Worm (Caenorhabditis elegans): ENCODE measurements around the gene sra-13.

Gene sra-13

DNA sequence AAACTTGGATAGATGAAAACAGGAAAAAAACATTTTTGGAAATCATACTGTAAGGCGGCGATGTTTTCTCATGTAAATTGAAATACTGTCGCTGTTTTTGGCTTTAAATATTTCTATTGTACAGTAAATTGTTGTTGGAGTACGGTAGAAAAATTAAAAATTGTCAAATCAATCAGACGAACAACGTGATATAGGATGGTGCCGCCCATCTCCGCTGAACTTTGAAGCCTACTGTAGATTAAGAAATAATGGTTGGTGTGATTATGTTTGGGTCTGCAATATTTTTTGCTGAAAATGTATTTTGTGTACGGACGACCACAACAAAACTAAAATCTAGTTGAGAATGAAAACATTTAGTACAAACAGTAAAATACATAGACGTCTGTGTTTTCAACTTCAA lies 21.9 kb upstream of the sra-13 start:
- TF ChIP-seq fkh-4 (tag; optimal IDR thresholded peaks at IDR 0.05; ENCODE audit: borderline replicate concordance) (no peak), mab-9 (GFP tag; IDR thresholded peaks at IDR 0.05) (no peak), lsy-2 (tag; optimal IDR thresholded peaks at IDR 0.05) (peak in 1 of 2 experiments; percentile 23), efl-3 (GFP tag; optimal IDR thresholded peaks at IDR 0.05) (no peak), nhr-20 (tag; optimal IDR thresholded peaks at IDR 0.05) (no peak), alr-1 (tag; optimal IDR thresholded peaks at IDR 0.05; ENCODE audit: borderline replicate concordance) (no peak), ceh-8 (GFP tag; optimal IDR thresholded peaks at IDR 0.05) (no peak), lir-3 (tag; optimal IDR thresholded peaks at IDR 0.05; ENCODE audit: poor library complexity) (no peak), elt-2 (tag; optimal IDR thresholded peaks at IDR 0.05) (peak; percentile 17), C16A3.4 (tag; optimal IDR thresholded peaks at IDR 0.05) (no peak), snu-23 (GFP tag; optimal IDR thresholded peaks at IDR 0.05) (no peak)

ce11 chrII:8386897-8387296 lies 20.6 kb upstream of the sra-13 start:
- TF ChIP-seq nhr-19 (GFP tag; conservative IDR thresholded peaks at IDR 0.05) (no peak), pqm-1 (tag; optimal IDR thresholded peaks at IDR 0.05) (peak; percentile 13), nhr-20 (tag; optimal IDR thresholded peaks at IDR 0.05) (peak; percentile 0), ztf-4 (tag; optimal IDR thresholded peaks at IDR 0.05) (no peak), dsc-1 (tag; optimal IDR thresholded peaks at IDR 0.05) (no peak), elt-2 (tag; optimal IDR thresholded peaks at IDR 0.05) (peak; percentile 64)

DNA sequence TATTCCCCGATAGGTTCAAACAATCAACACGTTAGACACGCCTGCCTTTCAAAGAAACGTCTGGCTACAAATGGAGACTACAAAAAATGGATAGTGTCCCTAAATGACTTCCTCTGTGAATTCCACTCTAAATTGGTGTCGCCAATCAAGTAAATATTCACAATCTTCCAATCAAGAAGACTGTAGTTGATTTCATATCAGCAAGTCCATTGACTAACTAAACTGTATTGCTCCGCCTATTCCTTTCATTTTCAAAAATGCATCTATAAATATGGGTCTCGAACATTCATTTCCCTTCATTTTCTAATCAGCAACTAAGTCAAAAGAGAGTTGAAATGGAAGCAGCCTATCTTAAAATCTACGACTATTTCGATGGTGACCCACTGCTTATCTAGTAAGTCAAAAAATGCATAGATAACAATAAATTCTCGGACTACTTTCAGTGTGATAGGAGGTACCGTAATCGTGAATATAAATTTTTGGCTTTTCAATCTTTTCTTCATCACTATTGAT lies 19.4 kb upstream of the sra-13 start, which contains the start of gene drd-1:
Gene drd-1 (plus strand): TSS at position 51 of the 513 bp plus-strand sequence.
- TF ChIP-seq nhr-90 (tag; optimal IDR thresholded peaks at IDR 0.05; ENCODE audit: poor library complexity) (no peak), nhr-71 (tag; optimal IDR thresholded peaks at IDR 0.05) (no peak), irx-1 (tag; optimal IDR thresholded peaks at IDR 0.05) (no peak), elt-2 (tag; optimal IDR thresholded peaks at IDR 0.05) (peak; percentile 97), nhr-20 (tag; optimal IDR thresholded peaks at IDR 0.05) (peak; percentile 57), Y116A8C.19 (tag; optimal IDR thresholded peaks at IDR 0.05; ENCODE audit: borderline replicate concordance) (no peak), skn-1 (tag; optimal IDR thresholded peaks at IDR 0.05) (no peak), F16B12.6 (tag; optimal IDR thresholded peaks at IDR 0.05) (no peak), pax-3 (tag; optimal IDR thresholded peaks at IDR 0.05) (no peak), fos-1 (tag; optimal IDR thresholded peaks at IDR 0.05) (no peak), lin-15B (tag; optimal IDR thresholded peaks at IDR 0.05) (no peak), jun-1 (tag; optimal IDR thresholded peaks at IDR 0.05) (peak; percentile 31), alr-1 (tag; optimal IDR thresholded peaks at IDR 0.05; ENCODE audit: borderline replicate concordance) (no peak), mef-2 (tag; optimal IDR thresholded peaks at IDR 0.05) (no peak), tlp-1 (tag; optimal IDR thresholded peaks at IDR 0.05) (peak; percentile 11), ceh-82 (tag; optimal IDR thresholded peaks at IDR 0.05) (no peak), C04F5.9 (tag; optimal IDR thresholded peaks at IDR 0.05) (no peak), fkh-10 (GFP tag; optimal IDR thresholded peaks at IDR 0.05) (no peak), ceh-90 (tag; optimal IDR thresholded peaks at IDR 0.05) (no peak), lin-14 (GFP tag; optimal IDR thresholded peaks at IDR 0.05) (peak; percentile 10), pqm-1 (tag; optimal IDR thresholded peaks at IDR 0.05) (peak; percentile 77), zag-1 (tag; optimal IDR thresholded peaks at IDR 0.05) (no peak), efl-1 (optimal IDR thresholded peaks at IDR 0.05) (no peak), efl-1 (GFP tag; optimal IDR thresholded peaks at IDR 0.05 in 1 of 2) (peak in 1 of 2 experiments; percentile 66), egl-13 (tag; optimal IDR thresholded peaks at IDR 0.05) (no peak), dsc-1 (tag; optimal IDR thresholded peaks at IDR 0.05) (no peak)

DNA sequence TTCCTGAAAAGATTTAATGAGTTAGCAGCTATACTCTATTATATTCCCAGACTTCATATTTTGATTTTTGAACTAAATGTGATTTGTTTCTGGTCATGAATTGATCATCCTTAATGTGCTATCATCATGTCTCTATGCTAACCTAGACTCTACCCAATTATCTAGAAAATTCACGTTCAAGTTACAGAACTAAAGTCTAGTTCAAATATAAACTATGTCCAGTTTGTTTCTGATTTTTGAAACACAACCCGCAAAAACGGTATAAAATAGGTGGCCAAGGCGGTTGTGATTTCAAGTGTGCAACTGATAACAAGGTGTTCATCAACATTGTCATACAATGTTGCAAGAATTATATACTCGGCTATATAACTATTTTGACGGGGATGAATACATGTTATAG lies 16.7 kb upstream of the sra-13 start, which contains the start of gene F49E12.10:
Gene F49E12.10 (plus strand): TSS at position 301 of the 400 bp plus-strand sequence.
- TF ChIP-seq unc-86 (tag; optimal IDR thresholded peaks at IDR 0.05), result no peak
- no peak for TF ChIP-seq snpc-4 (tag; optimal IDR thresholded peaks at IDR 0.05)
- TF ChIP-seq Y116A8C.19 (tag; optimal IDR thresholded peaks at IDR 0.05; ENCODE audit: borderline replicate concordance), result no peak
- no peak for TF ChIP-seq hlh-17 (GFP tag; optimal IDR thresholded peaks at IDR 0.05; ENCODE audit: borderline replicate concordance)
- no peak for TF ChIP-seq hlh-4 (tag; optimal IDR thresholded peaks at IDR 0.05)
- TF ChIP-seq tlp-1 (tag; optimal IDR thresholded peaks at IDR 0.05), result no peak
- no peak for TF ChIP-seq lin-39 (tag; optimal IDR thresholded peaks at IDR 0.05)
- no peak for TF ChIP-seq irx-1 (tag; optimal IDR thresholded peaks at IDR 0.05)
- TF ChIP-seq nhr-11 (tag; optimal IDR thresholded peaks at IDR 0.05), result no peak
